Fruit fly (Drosophila melanogaster) whole organism, embryonic: Measurements from ENCODE around the gene Lamtor3.

Source experiments
- CG11247 ChIP-seq: fragments of 200-800 bp; sonication (Bioruptor generic); IDR thresholded peaks from 2 replicates; pipeline ENCODE4 v1.3.6; 2022; ENCODE audit warnings: missing biosample characterization, missing genetic modification characterization
- CG12744 ChIP-seq: fragments of 200-800 bp; sonication (Bioruptor generic); optimal IDR thresholded peaks from 2 replicates; lab custom pipeline; 2016; ENCODE audit warnings: missing biosample characterization, missing genetic modification characterization
- CG13424 ChIP-seq: fragments of 200-800 bp; sonication (Bioruptor generic); optimal IDR thresholded peaks from 2 replicates; lab custom pipeline; 2019; ENCODE audit warnings: missing biosample characterization, mild to moderate bottlenecking, missing genetic modification characterization, moderate library complexity
- CG13775 ChIP-seq: fragments of 200-800 bp; sonication (Bioruptor generic); optimal IDR thresholded peaks from 3 replicates; lab custom pipeline; 2017; ENCODE audit warnings: missing biosample characterization, mild to moderate bottlenecking, missing genetic modification characterization
- CG14965 ChIP-seq: fragments of 200-800 bp; sonication (Bioruptor generic); optimal IDR thresholded peaks from 2 replicates; lab custom pipeline; 2016; ENCODE audit warnings: missing biosample characterization, missing genetic modification characterization, borderline replicate concordance
- CG1647 ChIP-seq: fragments of 200-800 bp; sonication (Bioruptor generic); optimal IDR thresholded peaks from 3 replicates; lab custom pipeline; 2016; ENCODE audit warnings: missing biosample characterization, missing genetic modification characterization
- CG17612 ChIP-seq: fragments of 200-800 bp; sonication (Bioruptor generic); IDR thresholded peaks from 2 replicates; pipeline ENCODE4 v1.3.6; 2022; ENCODE audit warnings: missing biosample characterization, missing genetic modification characterization
- CG18599 ChIP-seq: fragments of 200-800 bp; sonication (Bioruptor generic); optimal IDR thresholded peaks from 3 replicates; lab custom pipeline; 2017; ENCODE audit warnings: missing biosample characterization, missing genetic modification characterization, mild to moderate bottlenecking, moderate library complexity, missing genetic modification reagents
- CG2129 ChIP-seq: fragments of 200-800 bp; sonication (Bioruptor generic); IDR thresholded peaks from 2 replicates; pipeline ENCODE4 v1.3.6; 2022; ENCODE audit warnings: missing biosample characterization, missing genetic modification characterization; ENCODE audit not compliant: partially characterized antibody
- CG2199 ChIP-seq: fragments of 200-800 bp; sonication (Bioruptor generic); IDR thresholded peaks from 3 replicates; pipeline ENCODE4 v1.3.6; 2022; ENCODE audit warnings: missing biosample characterization, missing genetic modification characterization
- CG32772 ChIP-seq: fragments of 200-800 bp; sonication (Bioruptor generic); IDR thresholded peaks from 2 replicates; pipeline ENCODE4 v1.3.6; 2022; ENCODE audit warnings: missing biosample characterization, missing genetic modification characterization
- CG42726 ChIP-seq: fragments of 200-800 bp; sonication (Bioruptor generic); IDR thresholded peaks from 2 replicates; pipeline ENCODE4 v1.3.6; 2022; ENCODE audit warnings: missing biosample characterization, missing genetic modification characterization; ENCODE audit not compliant: partially characterized antibody
- CG4730 ChIP-seq: fragments of 200-800 bp; sonication (Bioruptor generic); IDR thresholded peaks from 2 replicates; pipeline ENCODE4 v1.3.6; 2022; ENCODE audit warnings: missing biosample characterization, missing genetic modification characterization
- CG6654 ChIP-seq: fragments of 200-800 bp; sonication (Bioruptor generic); optimal IDR thresholded peaks from 2 replicates; lab custom pipeline; 2017; ENCODE audit warnings: missing biosample characterization, mild to moderate bottlenecking, missing genetic modification characterization
- CG7372 ChIP-seq: fragments of 200-800 bp; sonication (Bioruptor generic); IDR thresholded peaks from 2 replicates; pipeline ENCODE4 v1.3.6; 2022; ENCODE audit warnings: missing biosample characterization, missing genetic modification characterization
- CG7963 ChIP-seq: fragments of 200-800 bp; sonication (Bioruptor generic); IDR thresholded peaks from 3 replicates; pipeline ENCODE4 v1.3.6; 2022; ENCODE audit warnings: missing biosample characterization, missing genetic modification characterization; ENCODE audit not compliant: partially characterized antibody
- CG8290 ChIP-seq, 3 experiments: fragments of 200-800 bp; sonication (Bioruptor generic); optimal IDR thresholded peaks; 2 replicates each; lab custom pipeline; 2016 to 2019; ENCODE audit warnings: missing biosample characterization in 3 of 3, missing genetic modification characterization in 3 of 3, mild to moderate bottlenecking in 2 of 3, moderate library complexity in 1 of 3
- CG8478 ChIP-seq: fragments of >200 bp; optimal IDR thresholded peaks from 2 replicates; lab custom pipeline; 2018
- CG9932 ChIP-seq: fragments of 200-800 bp; sonication (Bioruptor generic); IDR thresholded peaks from 2 replicates; pipeline ENCODE4 v1.3.6; 2022; ENCODE audit warnings: missing biosample characterization, missing genetic modification characterization
- Dip2 ChIP-seq: fragments of 200-800 bp; sonication (Bioruptor generic); IDR thresholded peaks from 2 replicates; pipeline ENCODE4 v1.3.6; 2022; ENCODE audit warnings: missing biosample characterization, missing genetic modification characterization
- Doc3 ChIP-seq: fragments of 200-800 bp; sonication (Bioruptor generic); IDR thresholded peaks from 3 replicates; pipeline ENCODE4 v1.3.6; 2022; ENCODE audit warnings: missing biosample characterization, missing genetic modification characterization; ENCODE audit not compliant: partially characterized antibody
- Fer2 ChIP-seq: fragments of 200-800 bp; sonication (Bioruptor generic); optimal IDR thresholded peaks from 2 replicates; lab custom pipeline; 2018; ENCODE audit warnings: missing biosample characterization, mild to moderate bottlenecking, missing genetic modification characterization, moderate library complexity
- Fer3 ChIP-seq: fragments of 200-800 bp; sonication (Bioruptor generic); optimal IDR thresholded peaks from 2 replicates; lab custom pipeline; 2018; ENCODE audit warnings: missing biosample characterization, mild to moderate bottlenecking, missing genetic modification characterization, moderate library complexity
- Gug ChIP-seq: fragments of 200-800 bp; sonication (Bioruptor generic); IDR thresholded peaks from 4 replicates; pipeline ENCODE4 v1.3.6; 2022; ENCODE audit warnings: missing biosample characterization, missing genetic modification characterization
- HLH3B ChIP-seq: fragments of 200-800 bp; sonication (Bioruptor generic); IDR thresholded peaks from 2 replicates; pipeline ENCODE4 v1.3.6; 2022; ENCODE audit warnings: missing biosample characterization, missing genetic modification characterization
- Hand ChIP-seq: fragments of 200-800 bp; sonication (Bioruptor generic); optimal IDR thresholded peaks from 2 replicates; lab custom pipeline; 2017; ENCODE audit warnings: mild to moderate bottlenecking, missing biosample characterization, missing genetic modification reagents, missing genetic modification characterization
- NC2β ChIP-seq: fragments of 200-800 bp; sonication (Bioruptor generic); optimal IDR thresholded peaks from 2 replicates; lab custom pipeline; 2016; ENCODE audit warnings: missing biosample characterization, missing genetic modification characterization
- Neu2 ChIP-seq: fragments of 200-800 bp; sonication (Bioruptor generic); optimal IDR thresholded peaks from 3 replicates; lab custom pipeline; 2016; ENCODE audit warnings: missing biosample characterization, missing genetic modification characterization, borderline replicate concordance
- ash1 ChIP-seq: fragments of 200-800 bp; sonication (Bioruptor generic); optimal IDR thresholded peaks from 2 replicates; lab custom pipeline; 2018; ENCODE audit warnings: missing biosample characterization, mild to moderate bottlenecking, missing genetic modification characterization
- chn ChIP-seq: fragments of 200-800 bp; sonication (Bioruptor generic); optimal IDR thresholded peaks from 2 replicates; lab custom pipeline; 2016; ENCODE audit warnings: missing biosample characterization, missing genetic modification characterization
- ci ChIP-seq: fragments of 200-800 bp; sonication (Bioruptor generic); IDR thresholded peaks from 3 replicates; pipeline ENCODE4 v1.3.6; 2022; ENCODE audit warnings: missing biosample characterization, missing genetic modification characterization
- corto ChIP-seq: fragments of 200-800 bp; sonication (Bioruptor generic); optimal IDR thresholded peaks from 2 replicates; lab custom pipeline; 2016; ENCODE audit warnings: missing biosample characterization, mild to moderate bottlenecking, missing genetic modification characterization, moderate library complexity
- disco-r ChIP-seq: fragments of 200-800 bp; sonication (Bioruptor generic); optimal IDR thresholded peaks from 2 replicates; lab custom pipeline; 2016; ENCODE audit warnings: missing biosample characterization, missing genetic modification characterization
- fd96Cb ChIP-seq: fragments of 200-800 bp; sonication (Bioruptor generic); optimal IDR thresholded peaks from 2 replicates; lab custom pipeline; 2018; ENCODE audit warnings: missing biosample characterization, mild to moderate bottlenecking, missing genetic modification characterization, moderate library complexity
- klu ChIP-seq: fragments of 200-800 bp; sonication (Bioruptor generic); IDR thresholded peaks from 2 replicates; pipeline ENCODE4 v1.3.6; 2022; ENCODE audit warnings: missing biosample characterization, missing genetic modification characterization
- nmo ChIP-seq: fragments of 200-800 bp; sonication (Bioruptor generic); optimal IDR thresholded peaks from 2 replicates; lab custom pipeline; 2018; ENCODE audit warnings: missing biosample characterization, mild to moderate bottlenecking, missing genetic modification characterization, moderate library complexity
- psq ChIP-seq: fragments of 200-800 bp; sonication (Bioruptor generic); optimal IDR thresholded peaks from 2 replicates; lab custom pipeline; 2017; ENCODE audit warnings: missing biosample characterization, missing genetic modification characterization
- repo ChIP-seq: fragments of 200-800 bp; sonication (Bioruptor generic); optimal IDR thresholded peaks from 2 replicates; lab custom pipeline; 2016; ENCODE audit warnings: missing biosample characterization, missing genetic modification characterization
- row ChIP-seq: fragments of 200-800 bp; sonication (Bioruptor generic); IDR thresholded peaks from 3 replicates; pipeline ENCODE4 v1.3.6; 2022; ENCODE audit warnings: missing biosample characterization, missing genetic modification characterization
- salm ChIP-seq: fragments of 200-800 bp; sonication (Bioruptor generic); optimal IDR thresholded peaks from 2 replicates; lab custom pipeline; 2018; ENCODE audit warnings: missing biosample characterization, mild to moderate bottlenecking, missing genetic modification characterization
- schlank ChIP-seq: fragments of 200-800 bp; sonication (Bioruptor generic); optimal IDR thresholded peaks from 2 replicates; lab custom pipeline; 2018; ENCODE audit warnings: missing biosample characterization, mild to moderate bottlenecking, missing genetic modification characterization
- seq ChIP-seq: fragments of 200-800 bp; sonication (Bioruptor generic); IDR thresholded peaks from 2 replicates; pipeline ENCODE4 v1.3.6; 2022; ENCODE audit warnings: missing biosample characterization, missing genetic modification characterization
- ssp ChIP-seq: fragments of 200-800 bp; sonication (Bioruptor generic); IDR thresholded peaks from 2 replicates; pipeline ENCODE4 v1.3.6; 2022; ENCODE audit warnings: missing biosample characterization, missing genetic modification characterization
- trh ChIP-seq: fragments of 200-800 bp; sonication (Bioruptor generic); optimal IDR thresholded peaks from 2 replicates; lab custom pipeline; 2016; ENCODE audit warnings: missing biosample characterization, missing genetic modification characterization
- twi ChIP-seq: fragments of 200-800 bp; optimal IDR thresholded peaks from 2 replicates; lab custom pipeline; 2019; ENCODE audit warnings: missing biosample characterization, mild to moderate bottlenecking, missing genetic modification characterization, moderate library complexity
- wdn ChIP-seq: fragments of 200-800 bp; sonication (Bioruptor generic); IDR thresholded peaks from 2 replicates; pipeline ENCODE4 v1.3.6; 2022; ENCODE audit warnings: missing biosample characterization, missing genetic modification characterization
- wek ChIP-seq: fragments of 200-800 bp; sonication (Bioruptor generic); optimal IDR thresholded peaks from 3 replicates; lab custom pipeline; 2018; ENCODE audit warnings: missing biosample characterization, mild to moderate bottlenecking, missing genetic modification characterization, moderate library complexity
- zen2 ChIP-seq: fragments of 200-800 bp; sonication (Bioruptor generic); IDR thresholded peaks from 3 replicates; pipeline ENCODE4 v1.3.6; 2022; ENCODE audit warnings: missing biosample characterization, missing genetic modification characterization; ENCODE audit not compliant: partially characterized antibody
- zfh2 ChIP-seq: fragments of 200-800 bp; sonication (Bioruptor generic); optimal IDR thresholded peaks from 2 replicates; lab custom pipeline; 2016; ENCODE audit warnings: missing biosample characterization, missing genetic modification characterization

Lamtor3 gene

dm6 chr2L:17449608-17450504, 31.2 kb upstream of the Lamtor3 start, which contains the start of gene dl (continued):
- TF ChIP-seq klu (GFP tag; lab: Robert Waterston, UW), result no peak
- TF ChIP-seq HLH3B (GFP tag; lab: Robert Waterston, UW), result no peak
- TF ChIP-seq Neu2 (GFP tag; lab: Kevin White, UChicago), result no peak
- TF ChIP-seq Fer2 (tag; lab: Kevin White, UChicago), result no peak
- TF ChIP-seq Dip2, result no peak
- no peak for TF ChIP-seq zfh2 (GFP tag; lab: Kevin White, UChicago)
- no peak for TF ChIP-seq CG8290 (GFP tag; optimal IDR thresholded peaks at IDR 0.05; lab: Kevin White, UChicago)
- peak in 1 of 2 experiments; percentile 57 for TF ChIP-seq CG8290 (tag; optimal IDR thresholded peaks at IDR 0.05; lab: Kevin White, UChicago)
- no peak for TF ChIP-seq corto (GFP tag; lab: Kevin White, UChicago)
- TF ChIP-seq CG7963, result no peak
- no peak for TF ChIP-seq CG14965
- TF ChIP-seq wdn (GFP tag; lab: Robert Waterston, UW), result no peak
- no peak for TF ChIP-seq wek (GFP tag; lab: Kevin White, UChicago)
- TF ChIP-seq fd96Cb (tag; lab: Kevin White, UChicago), result no peak
- TF ChIP-seq CG42726, result no peak; the same call in 1 of the 2 replicates
- no peak for TF ChIP-seq Hand
- peak; percentile 5 for TF ChIP-seq repo (GFP tag; lab: Kevin White, UChicago)
- no peak for TF ChIP-seq CG2129 (GFP tag; lab: Robert Waterston, UW)
- TF ChIP-seq psq (GFP tag; lab: Kevin White, UChicago), result no peak
- TF ChIP-seq CG13424 (tag; lab: Kevin White, UChicago), result no peak
- no peak for TF ChIP-seq salm
- no peak for TF ChIP-seq Gug (GFP tag; lab: Robert Waterston, UW)
- TF ChIP-seq schlank (tag; lab: Kevin White, UChicago), result peak; percentile 12
- no peak for TF ChIP-seq ssp (GFP tag; lab: Robert Waterston, UW)
- no peak for TF ChIP-seq CG32772 (GFP tag; lab: Robert Waterston, UW)
- no peak for TF ChIP-seq trh (GFP tag; lab: Kevin White, UChicago)
- TF ChIP-seq ash1 (GFP tag; lab: Kevin White, UChicago), result no peak
- no peak for TF ChIP-seq CG1647 (GFP tag; lab: Kevin White, UChicago)
- TF ChIP-seq CG4730 (GFP tag; lab: Robert Waterston, UW), result no peak
- TF ChIP-seq disco-r (GFP tag; lab: Kevin White, UChicago), result no peak
- no peak for TF ChIP-seq Doc3 (GFP tag; lab: Robert Waterston, UW)
- TF ChIP-seq row (GFP tag; lab: Robert Waterston, UW), result peak; percentile 55; the same call in 2 of the 3 replicates
- TF ChIP-seq CG18599, result peak; percentile 2
- TF ChIP-seq CG17612 (GFP tag; lab: Robert Waterston, UW), result no peak
- TF ChIP-seq CG8478 (lab: Kevin White, UChicago), result no peak
- TF ChIP-seq CG2199 (GFP tag; lab: Robert Waterston, UW), result peak; percentile 13; the same call in 1 of the 3 replicates
- TF ChIP-seq zen2 (GFP tag; lab: Robert Waterston, UW), result peak; percentile 17; the same call in 1 of the 3 replicates
- TF ChIP-seq ci, result peak; percentile 53; the same call in 2 of the 3 replicates
- TF ChIP-seq CG7372 (GFP tag; lab: Robert Waterston, UW), result no peak
- no peak for TF ChIP-seq seq
- TF ChIP-seq CG9932 (GFP tag; lab: Robert Waterston, UW), result peak; percentile 33; the same call in 1 of the 2 replicates
- no peak for TF ChIP-seq chn (GFP tag; lab: Kevin White, UChicago)
- TF ChIP-seq NC2β (GFP tag; lab: Kevin White, UChicago), result no peak
- TF ChIP-seq CG6654 (GFP tag; lab: Kevin White, UChicago), result no peak
- no peak for TF ChIP-seq CG13775
- TF ChIP-seq twi, result no peak
- TF ChIP-seq CG11247, result no peak
- no peak for TF ChIP-seq Fer3 (tag; lab: Kevin White, UChicago)
- no peak for TF ChIP-seq CG12744
- no peak for TF ChIP-seq nmo (GFP tag; lab: Kevin White, UChicago)
